Worm (Caenorhabditis elegans): ENCODE data around the gene his-60.

The his-60 gene

DNA sequence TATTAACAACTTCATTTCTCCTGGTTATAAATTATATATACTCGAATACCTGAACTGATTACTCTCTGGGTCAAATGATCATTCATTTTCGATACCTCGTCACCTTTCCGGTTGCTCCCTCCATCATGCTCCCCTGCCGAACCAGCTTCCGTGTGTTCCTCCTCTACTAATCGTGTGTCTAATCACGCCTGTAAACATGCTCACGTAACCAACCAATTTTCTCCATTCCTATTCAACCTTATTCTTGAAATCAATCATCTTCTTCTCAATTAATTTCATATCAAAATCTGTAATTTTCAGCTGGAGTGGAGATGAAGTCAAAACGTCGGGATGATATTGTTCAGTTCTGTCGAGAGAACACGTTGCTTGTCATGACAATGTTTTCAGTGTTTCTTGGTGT, 15.5 kb upstream of the his-60 start, which contains the start of gene glt-6:
TSS of gene glt-6 (plus strand) at position 301 of the 400 bp plus-strand sequence.
- no peak for TF ChIP-seq sma-9 (GFP tag; optimal IDR thresholded peaks at IDR 0.05)
- TF ChIP-seq sma-9 (tag; optimal IDR thresholded peaks at IDR 0.05) = no peak
- no peak for TF ChIP-seq unc-39 (tag; optimal IDR thresholded peaks at IDR 0.05)
- no peak for TF ChIP-seq alr-1 (tag; optimal IDR thresholded peaks at IDR 0.05)
- no peak for TF ChIP-seq nhr-6 (tag; optimal IDR thresholded peaks at IDR 0.05)
- TF ChIP-seq aly-2 (tag; optimal IDR thresholded peaks at IDR 0.05) = no peak
- no peak for TF ChIP-seq sma-3 (GFP tag; optimal IDR thresholded peaks at IDR 0.05)
- no peak for TF ChIP-seq ztf-11 (tag; optimal IDR thresholded peaks at IDR 0.05)

DNA sequence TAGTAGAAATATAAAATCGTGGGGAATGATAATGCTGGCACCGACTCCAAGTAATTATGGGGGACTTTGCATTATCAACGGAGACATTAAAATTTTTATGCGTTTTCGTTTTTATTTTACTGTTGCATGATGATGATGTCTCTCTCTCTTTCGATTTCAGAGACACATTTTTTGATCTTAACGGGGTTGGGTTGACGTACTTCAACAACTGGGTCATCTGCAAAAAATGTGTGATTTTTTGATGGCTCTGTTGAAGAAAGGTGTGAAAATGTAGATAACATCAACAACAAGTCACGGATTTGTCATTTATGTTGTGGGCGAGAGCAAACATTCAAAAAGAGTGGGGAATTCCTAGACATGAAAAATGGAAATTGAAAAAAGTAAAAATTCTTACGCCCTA, 13.5 kb upstream of the his-60 start, which contains the start of gene F55G1.15:
TSS of gene F55G1.15 (minus strand) at position 101 of the 400 bp plus-strand sequence.
- TF ChIP-seq Y55F3AM.14 (GFP tag; optimal IDR thresholded peaks at IDR 0.05) (no peak), dmd-4 (tag; optimal IDR thresholded peaks at IDR 0.05) (no peak), unc-39 (tag; optimal IDR thresholded peaks at IDR 0.05) (no peak), ZK546.5 (tag; optimal IDR thresholded peaks at IDR 0.05) (no peak), lin-11 (tag; optimal IDR thresholded peaks at IDR 0.05) (no peak), snpc-4 (tag; optimal IDR thresholded peaks at IDR 0.05) (no peak), alr-1 (tag; optimal IDR thresholded peaks at IDR 0.05) (no peak), sem-4 (tag; optimal IDR thresholded peaks at IDR 0.05) (no peak), ceh-16 (tag; optimal IDR thresholded peaks at IDR 0.05) (no peak)

DNA sequence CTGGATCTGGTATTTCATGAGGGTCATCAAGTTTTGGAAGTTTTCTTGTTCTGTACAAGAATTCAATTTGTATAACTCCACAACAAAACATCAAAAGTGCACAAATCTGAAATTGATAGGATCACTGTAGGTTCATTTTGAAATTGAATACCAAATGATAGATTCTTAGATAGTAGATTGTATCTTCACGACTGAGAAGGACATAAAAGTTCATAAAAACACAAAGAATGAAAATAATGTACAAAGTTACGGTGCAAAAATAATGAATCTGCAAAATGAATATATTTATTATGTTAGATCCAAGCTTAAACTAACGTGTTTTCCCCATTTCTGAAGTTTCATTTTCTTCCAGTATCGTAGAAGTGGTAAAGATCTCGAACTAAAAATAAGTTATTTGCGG, 13.1 kb upstream of the his-60 start:
- TF ChIP-seq lsy-2 (tag; optimal IDR thresholded peaks at IDR 0.05) = no peak
- TF ChIP-seq sem-4 (tag; optimal IDR thresholded peaks at IDR 0.05) = no peak

- no peak for TF ChIP-seq nhr-77 (tag; optimal IDR thresholded peaks at IDR 0.05)
- TF ChIP-seq ztf-4 (tag; optimal IDR thresholded peaks at IDR 0.05) = no peak
- peak; percentile 67 for TF ChIP-seq snpc-4 (tag; optimal IDR thresholded peaks at IDR 0.05)
- TF ChIP-seq unc-55 (GFP tag; optimal IDR thresholded peaks at IDR 0.05) = no peak
- TF ChIP-seq nhr-237 (tag; optimal IDR thresholded peaks at IDR 0.05) = no peak
- TF ChIP-seq sem-4 (tag; optimal IDR thresholded peaks at IDR 0.05) = no peak
These were observed 11.5 kb upstream of the his-60 start for ce11 chrIV:7499302-7499701.

DNA sequence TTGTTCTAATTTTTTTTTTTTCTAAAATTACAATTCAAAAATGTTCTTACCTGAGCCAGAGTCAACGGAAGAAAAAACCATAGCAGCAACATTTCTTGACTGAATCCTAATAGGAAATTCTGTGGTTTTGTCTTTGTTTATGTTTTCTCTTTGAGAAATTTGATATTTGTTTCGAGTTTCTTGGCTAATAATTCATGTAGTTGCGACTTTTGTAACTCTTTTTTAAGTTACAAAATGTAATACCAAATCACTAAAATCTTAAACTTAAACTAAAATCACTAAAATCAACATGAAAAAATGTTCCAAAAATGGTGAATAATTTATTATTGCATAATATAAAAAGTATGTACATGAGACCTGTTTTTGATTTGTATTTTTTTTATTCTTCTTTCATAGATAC, 10.0 kb upstream of the his-60 start, which contains the start of gene egas-4:
TSS of gene egas-4 (minus strand) at position 101 of the 400 bp plus-strand sequence.
- TF ChIP-seq C34F6.9 (tag; optimal IDR thresholded peaks at IDR 0.05) (no peak), ztf-1 (GFP tag; conservative IDR thresholded peaks at IDR 0.05) (no peak), lin-11 (tag; optimal IDR thresholded peaks at IDR 0.05) (no peak), elt-3 (tag; optimal IDR thresholded peaks at IDR 0.05) (no peak), egl-27 (tag; optimal IDR thresholded peaks at IDR 0.05) (no peak), skn-1 (tag; optimal IDR thresholded peaks at IDR 0.05) (no peak), mdl-1 (tag; optimal IDR thresholded peaks at IDR 0.05) (no peak), snpc-4 (tag; optimal IDR thresholded peaks at IDR 0.05) (no peak), sem-4 (tag; optimal IDR thresholded peaks at IDR 0.05) (no peak), unc-55 (GFP tag; optimal IDR thresholded peaks at IDR 0.05) (no peak), nhr-25 (tag; optimal IDR thresholded peaks at IDR 0.05) (no peak), alr-1 (tag; optimal IDR thresholded peaks at IDR 0.05) (no peak), unc-62 (GFP tag; optimal IDR thresholded peaks at IDR 0.05) (no peak), nhr-77 (tag; optimal IDR thresholded peaks at IDR 0.05) (no peak), sma-9 (GFP tag; optimal IDR thresholded peaks at IDR 0.05) (no peak), sma-9 (tag; optimal IDR thresholded peaks at IDR 0.05) (no peak)

DNA sequence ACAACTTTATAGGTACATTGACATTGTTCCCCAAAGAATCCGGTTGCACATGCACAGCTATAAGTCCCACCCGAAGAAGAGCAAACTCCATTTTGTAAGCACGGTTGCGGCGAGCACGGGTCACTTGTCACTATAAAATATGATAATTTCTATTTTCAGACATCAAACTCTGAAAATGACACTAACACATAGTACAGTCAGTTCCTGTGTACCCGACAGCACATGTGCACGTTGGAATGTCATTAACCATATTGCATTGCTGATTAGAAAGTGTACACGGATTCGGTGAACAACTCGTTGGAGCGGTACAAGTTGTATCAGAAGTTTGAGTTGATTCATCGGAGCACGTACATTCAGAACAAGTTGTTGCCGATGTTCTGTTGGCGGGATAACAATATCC, 9.4 kb upstream of the his-60 start:
- peak; percentile 39 for TF ChIP-seq fos-1 (tag; optimal IDR thresholded peaks at IDR 0.05)
- peak; percentile 43 for TF ChIP-seq sma-9 (GFP tag; optimal IDR thresholded peaks at IDR 0.05)
- TF ChIP-seq sma-9 (tag; optimal IDR thresholded peaks at IDR 0.05) = no peak
- TF ChIP-seq ceh-16 (tag; optimal IDR thresholded peaks at IDR 0.05) = no peak

- TF ChIP-seq nhr-237 (tag; optimal IDR thresholded peaks at IDR 0.05) (no peak), snpc-4 (tag; optimal IDR thresholded peaks at IDR 0.05) (no peak), skn-1 (tag; optimal IDR thresholded peaks at IDR 0.05) (no peak), ZK546.5 (tag; optimal IDR thresholded peaks at IDR 0.05) (no peak), unc-62 (GFP tag; optimal IDR thresholded peaks at IDR 0.05) (no peak)
These were observed 3.7 kb upstream of the his-60 start, which contains the start of gene F55G1.1 for ce11 chrIV:7491464-7491863. F55G1.1 (plus strand) TSS chrIV:7491764.

All from whole organism, L2 larva.